Worm (Caenorhabditis elegans): ENCODE results near the gene hars-1.
A peak's percentile ranks its signal among the peaks of the same experiment; 100 is the strongest.

DNA sequence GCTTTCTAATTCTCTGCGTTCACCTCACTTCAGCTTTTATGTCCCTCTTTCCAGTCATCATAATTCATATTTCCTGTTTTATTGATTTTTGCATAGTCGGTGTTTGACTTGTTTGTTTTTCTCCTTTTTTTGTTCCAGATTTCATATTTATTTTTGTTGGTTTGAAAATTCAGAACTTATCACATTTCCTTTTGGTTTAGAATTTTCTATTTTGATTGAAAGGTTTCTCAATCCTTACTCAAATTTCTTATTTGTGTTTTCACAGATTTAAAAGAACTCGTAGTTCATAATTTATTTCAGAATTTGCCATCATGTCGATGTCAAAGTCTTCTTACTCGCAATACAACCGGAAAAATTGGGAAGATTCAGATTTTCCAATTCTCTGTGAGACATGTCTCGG, 2.3 kb downstream of the hars-1 start, which contains the start of gene rbm-22:
- TF ChIP-seq cog-1 (tag; optimal IDR thresholded peaks at IDR 0.05): no peak
- TF ChIP-seq flt-1 (GFP tag; IDR thresholded peaks at IDR 0.05): no peak
- no peak for TF ChIP-seq ztf-23 (GFP tag; IDR thresholded peaks at IDR 0.05)
- no peak for TF ChIP-seq tab-1 (GFP tag; IDR thresholded peaks at IDR 0.05)
- TF ChIP-seq klf-2 (GFP tag; conservative IDR thresholded peaks at IDR 0.05): no peak
- TF ChIP-seq ztf-29 (GFP tag; IDR thresholded peaks at IDR 0.05): no peak
- TF ChIP-seq ref-1 (GFP tag; conservative IDR thresholded peaks at IDR 0.05): no peak
- TF ChIP-seq T22C8.4 (GFP tag; IDR thresholded peaks at IDR 0.05): peak; percentile 56; the same call in 1 of the 2 replicates
